Worm (Caenorhabditis elegans) whole organism, L1 larva: ENCODE results near the gene ZC21.10.
A peak's percentile ranks its signal among the peaks of the same experiment; 100 is the strongest.

ENCODE experiments used
- C16A3.4 ChIP-seq: fragments of 150-350 bp; optimal IDR thresholded peaks from 2 replicates; lab custom pipeline; 2014; ENCODE audit warnings: missing biosample characterization, missing genetic modification characterization
- alr-1 ChIP-seq: fragments of 200-800 bp; sonication (Bioruptor generic); optimal IDR thresholded peaks from 2 replicates; lab custom pipeline; 2018; ENCODE audit warnings: borderline replicate concordance, mild to moderate bottlenecking, missing genetic modification characterization, missing compliant biosample characterization
- aly-2 ChIP-seq: fragments of 150-350 bp; optimal IDR thresholded peaks from 2 replicates; lab custom pipeline; 2014; ENCODE audit warnings: missing biosample characterization, missing genetic modification characterization
- ama-1 ChIP-seq: fragments of 150-350 bp; optimal IDR thresholded peaks from 2 replicates; lab custom pipeline; 2014
- blmp-1 ChIP-seq: fragments of 150-350 bp; optimal IDR thresholded peaks from 2 replicates; lab custom pipeline; 2014; ENCODE audit warnings: missing biosample characterization, missing genetic modification characterization
- ceh-63 ChIP-seq: fragments of 200-800 bp; sonication (Bioruptor generic); optimal IDR thresholded peaks from 2 replicates; lab custom pipeline; 2018; ENCODE audit warnings: mild to moderate bottlenecking, missing genetic modification characterization, missing compliant biosample characterization
- ces-1 ChIP-seq: fragments of 150-350 bp; optimal IDR thresholded peaks from 2 replicates; lab custom pipeline; 2014; ENCODE audit warnings: missing biosample characterization, missing genetic modification reagents, missing genetic modification characterization
- dsc-1 ChIP-seq: sonication (generic microtip); optimal IDR thresholded peaks from 2 replicates; lab custom pipeline; 2016; ENCODE audit warnings: mild to moderate bottlenecking, missing genetic modification characterization, missing compliant biosample characterization
- efl-1 ChIP-seq, 4 experiments: fragments of 150-350 bp; optimal IDR thresholded peaks in 3 of 4; peaks in 1 of 4; 1 replicate in 1 of 4; 2 replicates in 3 of 4; lab custom pipeline; 2014; ENCODE audit warnings: missing biosample characterization in 2 of 4, missing genetic modification characterization in 2 of 4, missing genetic modification reagents in 2 of 4
- elt-2 ChIP-seq: sonication (generic microtip); optimal IDR thresholded peaks from 2 replicates; lab custom pipeline; 2016; ENCODE audit warnings: missing genetic modification characterization, mild to moderate bottlenecking, inconsistent platforms, missing compliant biosample characterization, missing genetic modification reagents
- elt-3 ChIP-seq, 6 experiments: fragments of 150-350 bp in 1 of 6; sonication (generic microtip); optimal IDR thresholded peaks; 2 replicates each; lab custom pipeline; 2017 to 2018; ENCODE audit warnings: missing biosample characterization in 6 of 6, missing genetic modification characterization in 6 of 6, inconsistent platforms in 1 of 6
- fkh-4 ChIP-seq: sonication (generic microtip); optimal IDR thresholded peaks from 2 replicates; lab custom pipeline; 2016; ENCODE audit warnings: missing compliant biosample characterization, missing genetic modification characterization, borderline replicate concordance
- fkh-8 ChIP-seq: sonication (generic microtip); optimal IDR thresholded peaks from 2 replicates; lab custom pipeline; 2016; ENCODE audit warnings: mild to moderate bottlenecking, missing genetic modification characterization, missing compliant biosample characterization
- fos-1 ChIP-seq: fragments of 150-350 bp; optimal IDR thresholded peaks from 2 replicates; lab custom pipeline; 2014; ENCODE audit warnings: missing biosample characterization, missing genetic modification characterization
- grh-1 ChIP-seq: fragments of 200-800 bp; sonication (Bioruptor generic); IDR thresholded peaks from 2 replicates; pipeline ENCODE4 v1.3.6; 2022; ENCODE audit warnings: missing genetic modification reagents, missing genetic modification characterization, missing compliant biosample characterization
- hlh-17 ChIP-seq: fragments of 200-800 bp; sonication (Bioruptor generic); optimal IDR thresholded peaks from 2 replicates; lab custom pipeline; 2018; ENCODE audit warnings: missing genetic modification characterization, mild to moderate bottlenecking, missing compliant biosample characterization, moderate library complexity, borderline replicate concordance
- irx-1 ChIP-seq: sonication (generic microtip); optimal IDR thresholded peaks from 2 replicates; lab custom pipeline; 2016; ENCODE audit warnings: missing genetic modification characterization, missing compliant biosample characterization
- isw-1 ChIP-seq: fragments of 200-800 bp; sonication (Bioruptor generic); IDR thresholded peaks from 2 replicates; pipeline ENCODE4 v1.3.6; 2022; ENCODE audit warnings: missing genetic modification characterization, missing compliant biosample characterization
- jun-1 ChIP-seq: fragments of 150-350 bp; optimal IDR thresholded peaks from 2 replicates; lab custom pipeline; 2014; ENCODE audit warnings: missing biosample characterization, missing genetic modification reagents, missing genetic modification characterization
- lin-35 ChIP-seq, 2 experiments: fragments of 150-350 bp; optimal IDR thresholded peaks; 2 replicates each; lab custom pipeline; 2014; ENCODE audit warnings: missing biosample characterization in 2 of 2, missing genetic modification characterization in 2 of 2, missing genetic modification reagents in 2 of 2
- lin-39 ChIP-seq: fragments of 150-350 bp; optimal IDR thresholded peaks from 2 replicates; lab custom pipeline; 2014; ENCODE audit warnings: missing biosample characterization, missing genetic modification reagents, missing genetic modification characterization
- lsy-2 ChIP-seq, 2 experiments: fragments of 150-350 bp; optimal IDR thresholded peaks; 2 replicates each; lab custom pipeline; 2014; ENCODE audit warnings: missing biosample characterization in 2 of 2, missing genetic modification characterization in 2 of 2
- mab-9 ChIP-seq: fragments of 200-800 bp; sonication (Bioruptor generic); IDR thresholded peaks from 2 replicates; pipeline ENCODE4 v1.3.6; 2022; ENCODE audit warnings: missing genetic modification reagents, missing genetic modification characterization, missing compliant biosample characterization
- mdl-1 ChIP-seq, 2 experiments: fragments of 150-350 bp; optimal IDR thresholded peaks; 2 replicates each; lab custom pipeline; 2014 to 2017; ENCODE audit warnings: missing biosample characterization in 2 of 2, missing genetic modification characterization in 2 of 2, inconsistent platforms in 1 of 2
- mep-1 ChIP-seq: fragments of 150-350 bp; optimal IDR thresholded peaks from 2 replicates; lab custom pipeline; 2014; ENCODE audit warnings: missing biosample characterization, missing genetic modification characterization
- nhr-11 ChIP-seq: fragments of 150-350 bp; optimal IDR thresholded peaks from 2 replicates; lab custom pipeline; 2014; ENCODE audit warnings: missing biosample characterization, missing genetic modification characterization
- nhr-12 ChIP-seq: sonication (generic microtip); optimal IDR thresholded peaks from 2 replicates; lab custom pipeline; 2017; ENCODE audit warnings: missing biosample characterization, missing genetic modification characterization
- nhr-20 ChIP-seq: sonication (generic microtip); optimal IDR thresholded peaks from 2 replicates; lab custom pipeline; 2016; ENCODE audit warnings: mild to moderate bottlenecking, missing genetic modification characterization, missing compliant biosample characterization
- nhr-47 ChIP-seq: sonication (generic microtip); optimal IDR thresholded peaks from 2 replicates; lab custom pipeline; 2016; ENCODE audit warnings: mild to moderate bottlenecking, missing genetic modification characterization, moderate library complexity, missing compliant biosample characterization
- nhr-71 ChIP-seq: sonication (generic microtip); optimal IDR thresholded peaks from 2 replicates; lab custom pipeline; 2016; ENCODE audit warnings: mild to moderate bottlenecking, missing genetic modification characterization, moderate library complexity, missing compliant biosample characterization
- nhr-85 ChIP-seq: sonication (generic microtip); peaks from one replicate; lab custom pipeline; 2016; ENCODE audit warnings: missing genetic modification characterization, inconsistent platforms, missing compliant biosample characterization
- rnt-1 ChIP-seq: sonication (generic microtip); optimal IDR thresholded peaks from 2 replicates; lab custom pipeline; 2016; ENCODE audit warnings: mild to moderate bottlenecking, missing genetic modification characterization, moderate library complexity, missing compliant biosample characterization
- skn-1 ChIP-seq: fragments of 150-350 bp; optimal IDR thresholded peaks from 2 replicates; lab custom pipeline; 2014; ENCODE audit warnings: missing biosample characterization, missing genetic modification characterization
- snu-23 ChIP-seq: sonication (generic microtip); optimal IDR thresholded peaks from 2 replicates; lab custom pipeline; 2016; ENCODE audit warnings: missing genetic modification characterization, missing compliant biosample characterization
- sup-37 ChIP-seq: fragments of 200-800 bp; sonication (Bioruptor generic); optimal IDR thresholded peaks from 2 replicates; lab custom pipeline; 2018; ENCODE audit warnings: mild to moderate bottlenecking, missing genetic modification characterization, missing compliant biosample characterization
- swsn-7 ChIP-seq: sonication (generic microtip); optimal IDR thresholded peaks from 2 replicates; lab custom pipeline; 2016; ENCODE audit warnings: missing genetic modification characterization, missing compliant biosample characterization
- tlp-1 ChIP-seq: fragments of 150-350 bp; optimal IDR thresholded peaks from 2 replicates; lab custom pipeline; 2014; ENCODE audit warnings: missing biosample characterization, missing genetic modification characterization
- unc-130 ChIP-seq: fragments of 150-350 bp; optimal IDR thresholded peaks from 2 replicates; lab custom pipeline; 2017; ENCODE audit warnings: missing biosample characterization, missing genetic modification characterization, inconsistent platforms
- unc-30 ChIP-seq: sonication (generic microtip); optimal IDR thresholded peaks from 2 replicates; lab custom pipeline; 2017; ENCODE audit warnings: missing biosample characterization, missing genetic modification characterization
- unc-62 ChIP-seq: fragments of 150-350 bp; optimal IDR thresholded peaks from 2 replicates; lab custom pipeline; 2014; ENCODE audit warnings: missing biosample characterization, missing genetic modification reagents, missing genetic modification characterization
- unc-86 ChIP-seq: sonication (generic microtip); optimal IDR thresholded peaks from 2 replicates; lab custom pipeline; 2016; ENCODE audit warnings: missing genetic modification characterization, missing compliant biosample characterization
- vab-15 ChIP-seq: sonication (generic microtip); optimal IDR thresholded peaks from 2 replicates; lab custom pipeline; 2017; ENCODE audit warnings: missing genotype, mild to moderate bottlenecking, missing genetic modification characterization, missing compliant biosample characterization
- zag-1 ChIP-seq: fragments of 150-350 bp; optimal IDR thresholded peaks from 2 replicates; lab custom pipeline; 2014; ENCODE audit warnings: missing biosample characterization, missing genetic modification characterization
- ztf-4 ChIP-seq: fragments of 150-350 bp; optimal IDR thresholded peaks from 2 replicates; lab custom pipeline; 2014; ENCODE audit warnings: missing biosample characterization, missing genetic modification characterization

Gene ZC21.10

ce11 chrIII:8534647-8535181 lies 4.8 kb downstream of the ZC21.10 start, which contains the start of gene trp-1:
TSS of gene trp-1 (plus strand) at chrIII:8535131.
- TF ChIP-seq nhr-11 (tag; lab: Kevin White, UChicago) (no peak), efl-1 (optimal IDR thresholded peaks at IDR 0.05; lab: Kevin White, UChicago) (no peak), efl-1 (GFP tag; optimal IDR thresholded peaks at IDR 0.05 in 1 of 2; lab: Kevin White, UChicago) (peak in 1 of 2 experiments; percentile 26)

- TF ChIP-seq dsc-1 (tag; lab: Kevin White, UChicago) (peak; percentile 95), sup-37 (no peak), fkh-4 (peak; percentile 57)
These were observed 5.6 kb downstream of the ZC21.10 start for ce11 chrIII:8535445-8535844.

ce11 chrIII:8545515-8545914 lies 15.6 kb downstream of the ZC21.10 start, which contains the start of gene ZC21.6:
TSS of gene ZC21.6 (minus strand) at chrIII:8545615.
- no peak for TF ChIP-seq unc-86
- no peak for TF ChIP-seq ceh-63
- no peak for TF ChIP-seq ces-1 (GFP tag; lab: Kevin White, UChicago)
- TF ChIP-seq snu-23 (GFP tag; lab: Kevin White, UChicago): no peak
- no peak for TF ChIP-seq unc-62 (GFP tag; lab: Kevin White, UChicago)
- TF ChIP-seq vab-15 (tag; lab: Kevin White, UChicago): no peak
- TF ChIP-seq fos-1 (tag; lab: Kevin White, UChicago): no peak
- TF ChIP-seq nhr-20 (tag; lab: Kevin White, UChicago): no peak
- TF ChIP-seq tlp-1 (tag; lab: Kevin White, UChicago): no peak

ce11 chrIII:8551705-8552104 lies 21.8 kb downstream of the ZC21.10 start:
- no peak for TF ChIP-seq alr-1 (tag; lab: Kevin White, UChicago)
- TF ChIP-seq unc-130 (tag; lab: Kevin White, UChicago): no peak
- no peak for TF ChIP-seq hlh-17 (GFP tag; lab: Kevin White, UChicago)
- TF ChIP-seq elt-3 (tag; optimal IDR thresholded peaks at IDR 0.05; lab: Kevin White, UChicago): no peak
- no peak for TF ChIP-seq isw-1
- TF ChIP-seq unc-30 (tag; lab: Kevin White, UChicago): no peak
- TF ChIP-seq nhr-12: no peak
- no peak for TF ChIP-seq snu-23 (GFP tag; lab: Kevin White, UChicago)
- no peak for TF ChIP-seq nhr-47 (tag; lab: Kevin White, UChicago)
- TF ChIP-seq nhr-71 (tag; lab: Kevin White, UChicago): no peak
- no peak for TF ChIP-seq zag-1 (tag; lab: Kevin White, UChicago)
- TF ChIP-seq nhr-11 (tag; lab: Kevin White, UChicago): no peak

ce11 chrIII:8552125-8552524 lies 22.3 kb downstream of the ZC21.10 start, which contains the start of gene C02D5.4:
TSS of gene C02D5.4 (plus strand) at chrIII:8552165.
- TF ChIP-seq blmp-1 (tag; lab: Kevin White, UChicago) (peak; percentile 63), irx-1 (no peak), nhr-85 (tag; lab: Kevin White, UChicago) (peak; percentile 22), lin-35 (GFP tag; optimal IDR thresholded peaks at IDR 0.05; lab: Kevin White, UChicago) (peak in 1 of 2 experiments; percentile 5), C16A3.4 (no peak), isw-1 (no peak), rnt-1 (tag; lab: Kevin White, UChicago) (no peak), jun-1 (no peak), mdl-1 (tag; optimal IDR thresholded peaks at IDR 0.05; lab: Kevin White, UChicago) (no peak), swsn-7 (tag; lab: Kevin White, UChicago) (peak; percentile 2), aly-2 (tag; lab: Kevin White, UChicago) (no peak), nhr-71 (tag; lab: Kevin White, UChicago) (peak; percentile 28), tlp-1 (tag; lab: Kevin White, UChicago) (no peak), grh-1 (GFP tag; lab: Robert Waterston, UW) (no peak), nhr-20 (tag; lab: Kevin White, UChicago) (peak; percentile 3), ama-1 (lab: Kevin White, UChicago) (no peak), fkh-8 (tag; lab: Kevin White, UChicago) (no peak), lin-39 (tag; lab: Kevin White, UChicago) (no peak), unc-62 (GFP tag; lab: Kevin White, UChicago) (no peak), ztf-4 (tag; lab: Kevin White, UChicago) (no peak), mab-9 (GFP tag; lab: Robert Waterston, UW) (no peak), lsy-2 (tag; optimal IDR thresholded peaks at IDR 0.05; lab: Kevin White, UChicago) (peak; percentile 2 to 24), skn-1 (peak; percentile 100), unc-86 (no peak), sup-37 (no peak), mep-1 (tag; lab: Kevin White, UChicago) (peak; percentile 36), elt-2 (no peak), unc-130 (tag; lab: Kevin White, UChicago) (no peak)
